Worm (Caenorhabditis elegans): ENCODE measurements around the gene C27F2.9.

Gene C27F2.9

ce11 chrIII:4998956-4999425, 36.1 kb upstream of the C27F2.9 start, which contains the start of gene smcr-8:
smcr-8 (plus strand) TSS chrIII:4999375.
- TF ChIP-seq egl-43 (GFP tag; IDR thresholded peaks at IDR 0.05): no peak
- TF ChIP-seq snpc-4 (tag; optimal IDR thresholded peaks at IDR 0.05): no peak
- no peak for TF ChIP-seq spr-3 (GFP tag; optimal IDR thresholded peaks at IDR 0.05)
- no peak for TF ChIP-seq zip-2 (tag; optimal IDR thresholded peaks at IDR 0.05)
- no peak for TF ChIP-seq pqm-1 (tag; optimal IDR thresholded peaks at IDR 0.05)
- TF ChIP-seq lsy-2 (tag; optimal IDR thresholded peaks at IDR 0.05): peak in 1 of 2 experiments; percentile 2
- no peak for TF ChIP-seq duxl-1 (tag; optimal IDR thresholded peaks at IDR 0.05; ENCODE audit: poor library complexity)
- no peak for TF ChIP-seq php-3 (GFP tag; IDR thresholded peaks at IDR 0.05)
- no peak for TF ChIP-seq nhr-11 (tag; optimal IDR thresholded peaks at IDR 0.05)
- no peak for TF ChIP-seq tag-97 (GFP tag; IDR thresholded peaks at IDR 0.05)
- no peak for TF ChIP-seq F37D6.2 (tag; optimal IDR thresholded peaks at IDR 0.05)
- peak in 1 of 2 experiments; percentile 44 for TF ChIP-seq hif-1 (tag; optimal IDR thresholded peaks at IDR 0.05)
- TF ChIP-seq zip-11 (GFP tag; IDR thresholded peaks at IDR 0.05): no peak
- no peak for TF ChIP-seq hlh-11 (tag; optimal IDR thresholded peaks at IDR 0.05)
- TF ChIP-seq daf-19 (GFP tag; conservative IDR thresholded peaks at IDR 0.05): no peak
- peak; percentile 88 for TF ChIP-seq unc-130 (GFP tag; optimal IDR thresholded peaks at IDR 0.05)
- no peak for TF ChIP-seq mxl-3 (GFP tag; optimal IDR thresholded peaks at IDR 0.05)
- no peak for TF ChIP-seq nhr-102 (tag; optimal IDR thresholded peaks at IDR 0.05)
- TF ChIP-seq set-16 (GFP tag; IDR thresholded peaks at IDR 0.05): no peak
- TF ChIP-seq tra-1 (GFP tag; IDR thresholded peaks at IDR 0.05): 0 out of 2 replicates have a peak, but pooled peaks have one; percentile 30
- TF ChIP-seq Y48G9A.11 (GFP tag; IDR thresholded peaks at IDR 0.05): 0 out of 2 replicates have a peak, but pooled peaks have one; percentile 30
- peak; percentile 4 for TF ChIP-seq dpl-1 (GFP tag; optimal IDR thresholded peaks at IDR 0.05)
- no peak for TF ChIP-seq zag-1 (tag; optimal IDR thresholded peaks at IDR 0.05)
- peak; percentile 74 for TF ChIP-seq mes-2 (tag; optimal IDR thresholded peaks at IDR 0.05; ENCODE audit: poor library complexity, severe bottlenecking)
- no peak for TF ChIP-seq ZK546.5 (tag; optimal IDR thresholded peaks at IDR 0.05)
- TF ChIP-seq attf-4 (tag; optimal IDR thresholded peaks at IDR 0.05): no peak
- TF ChIP-seq ces-1 (GFP tag; optimal IDR thresholded peaks at IDR 0.05): no peak
- TF ChIP-seq ama-1 (optimal IDR thresholded peaks at IDR 0.05): no peak
- TF ChIP-seq ceh-62 (tag; optimal IDR thresholded peaks at IDR 0.05): no peak
- TF ChIP-seq F26F4.8 (GFP tag; conservative IDR thresholded peaks at IDR 0.05): no peak
- TF ChIP-seq nhr-76 (tag; optimal IDR thresholded peaks at IDR 0.05): no peak

ce11 chrIII:4998111-4998859, 35.4 kb upstream of the C27F2.9 start, which contains the start of gene tmem-131:
tmem-131 (minus strand) TSS chrIII:4998161.
- TF ChIP-seq nhr-28 (tag; optimal IDR thresholded peaks at IDR 0.05): peak; percentile 53
- TF ChIP-seq unc-62 (GFP tag; optimal IDR thresholded peaks at IDR 0.05 in 1 of 2): peak in 1 of 2 experiments; percentile 90
- TF ChIP-seq unc-62 (tag; optimal IDR thresholded peaks at IDR 0.05): no peak
- no peak for TF ChIP-seq snpc-4 (tag; optimal IDR thresholded peaks at IDR 0.05)
- TF ChIP-seq Y105C5A.15 (GFP tag; IDR thresholded peaks at IDR 0.05): no peak
- TF ChIP-seq D1046.2 (GFP tag; IDR thresholded peaks at IDR 0.05): no peak
- TF ChIP-seq ces-1 (GFP tag; optimal IDR thresholded peaks at IDR 0.05): no peak
- no peak for TF ChIP-seq zip-2 (tag; optimal IDR thresholded peaks at IDR 0.05)
- no peak for TF ChIP-seq Y5F2A.4 (GFP tag; optimal IDR thresholded peaks at IDR 0.05)
- no peak for TF ChIP-seq madf-9 (GFP tag; conservative IDR thresholded peaks at IDR 0.05)
- no peak for TF ChIP-seq skn-1 (tag; optimal IDR thresholded peaks at IDR 0.05)
- TF ChIP-seq F44E2.7 (GFP tag; IDR thresholded peaks at IDR 0.05): no peak
- TF ChIP-seq aly-2 (tag; optimal IDR thresholded peaks at IDR 0.05): no peak
- TF ChIP-seq php-3 (GFP tag; IDR thresholded peaks at IDR 0.05): no peak
- TF ChIP-seq lin-1 (GFP tag; IDR thresholded peaks at IDR 0.05): no peak
- TF ChIP-seq set-16 (GFP tag; IDR thresholded peaks at IDR 0.05): no peak
- TF ChIP-seq spr-3 (GFP tag; optimal IDR thresholded peaks at IDR 0.05): no peak
- no peak for TF ChIP-seq dmd-9 (GFP tag; IDR thresholded peaks at IDR 0.05)
- no peak for TF ChIP-seq ceh-44 (GFP tag; IDR thresholded peaks at IDR 0.05)
- TF ChIP-seq nhr-6 (tag; optimal IDR thresholded peaks at IDR 0.05): no peak
- no peak for TF ChIP-seq tra-1 (GFP tag; IDR thresholded peaks at IDR 0.05)
- no peak for TF ChIP-seq lin-13 (GFP tag; optimal IDR thresholded peaks at IDR 0.05)
- TF ChIP-seq mdt-29 (GFP tag; IDR thresholded peaks at IDR 0.05): no peak
- no peak for TF ChIP-seq fos-1 (tag; optimal IDR thresholded peaks at IDR 0.05)
- TF ChIP-seq nhr-25 (tag; optimal IDR thresholded peaks at IDR 0.05; ENCODE audit: borderline replicate concordance, insufficient read depth): peak; percentile 63
- peak; percentile 60 for TF ChIP-seq hlh-11 (tag; optimal IDR thresholded peaks at IDR 0.05)
- no peak for TF ChIP-seq nhr-76 (tag; optimal IDR thresholded peaks at IDR 0.05)

All from whole organism, L4 larva.